Worm (Caenorhabditis elegans): ENCODE data around the gene F38A5.2.
"Not testable (repeated sequence)": the region's sequence is repeated elsewhere in the genome, so short reads cannot be mapped to it uniquely, and the experiment has no call there.

The F38A5.2 gene

ce11 chrIV:6597298-6597697 lies 12.1 kb upstream of the F38A5.2 start, which contains the start of gene F38A5.6:
F38A5.6 (minus strand) TSS chrIV:6597398.
- TF ChIP-seq ceh-14 (tag; optimal IDR thresholded peaks at IDR 0.05) (no peak), ceh-45 (GFP tag; IDR thresholded peaks at IDR 0.05) (no peak), ceh-19 (GFP tag; optimal IDR thresholded peaks at IDR 0.05) (no peak), unc-55 (GFP tag; optimal IDR thresholded peaks at IDR 0.05) (no peak), syd-9 (tag; optimal IDR thresholded peaks at IDR 0.05) (no peak)

- TF ChIP-seq T23F11.4 (GFP tag; optimal IDR thresholded peaks at IDR 0.05), result no peak
- TF ChIP-seq fkh-6 (tag; optimal IDR thresholded peaks at IDR 0.05), result no peak
- TF ChIP-seq F13H6.1 (tag; optimal IDR thresholded peaks at IDR 0.05), result no peak
- no peak for TF ChIP-seq ceh-9 (tag; optimal IDR thresholded peaks at IDR 0.05)
These were observed 10.7 kb upstream of the F38A5.2 start, which contains the start of gene F38A5.22 for ce11 chrIV:6595912-6596311. F38A5.22 (minus strand) TSS chrIV:6595940.

ce11 chrIV:6594871-6595270 lies 9.7 kb upstream of the F38A5.2 start, which contains the start of gene nspb-3:
nspb-3 (minus strand) TSS chrIV:6594971.
- not testable (repeated sequence) for TF ChIP-seq ztf-16 (tag; optimal IDR thresholded peaks at IDR 0.05); unc-86 (tag; optimal IDR thresholded peaks at IDR 0.05); ama-1 (optimal IDR thresholded peaks at IDR 0.05)

- not testable (repeated sequence) for TF ChIP-seq unc-86, zip-5, tbx-2 (tag; optimal IDR thresholded peaks at IDR 0.05)
These were observed 6.0 kb upstream of the F38A5.2 start, which contains the start of the genes nspb-1 and nspb-2 for ce11 chrIV:6591010-6591746. nspb-1 (minus strand) TSS chrIV:6591110. nspb-2 (plus strand) TSS chrIV:6591696.

ce11 chrIV:6590029-6590428 lies 4.8 kb upstream of the F38A5.2 start, which contains the start of the genes lec-11 and irld-7:
lec-11 (minus strand) TSS chrIV:6590154.
irld-7 (plus strand) TSS chrIV:6590360.
- TF ChIP-seq hlh-15 (tag; optimal IDR thresholded peaks at IDR 0.05) (no peak), sox-2 (GFP tag; IDR thresholded peaks at IDR 0.05) (no peak), hlh-6 (tag; optimal IDR thresholded peaks at IDR 0.05) (no peak), rnt-1 (tag; optimal IDR thresholded peaks at IDR 0.05) (no peak), che-1 (tag; optimal IDR thresholded peaks at IDR 0.05) (no peak), hlh-8 (tag; optimal IDR thresholded peaks at IDR 0.05) (no peak)

- no peak for TF ChIP-seq ceh-9 (tag; optimal IDR thresholded peaks at IDR 0.05)
- no peak for TF ChIP-seq npax-4 (tag; optimal IDR thresholded peaks at IDR 0.05)
- TF ChIP-seq odd-2 (tag; optimal IDR thresholded peaks at IDR 0.05), result no peak
- no peak for TF ChIP-seq ama-1 (optimal IDR thresholded peaks at IDR 0.05)
- no peak for TF ChIP-seq sox-4 (tag; optimal IDR thresholded peaks at IDR 0.05)
- TF ChIP-seq T23F11.4 (GFP tag; optimal IDR thresholded peaks at IDR 0.05), result no peak
- TF ChIP-seq ceh-30 (tag; optimal IDR thresholded peaks at IDR 0.05), result no peak
These were observed 2.9 kb upstream of the F38A5.2 start for ce11 chrIV:6588080-6588613.

ce11 chrIV:6582604-6583003 lies 2.6 kb downstream of the F38A5.2 start, which contains the start of gene odr-8:
odr-8 (minus strand) TSS chrIV:6582704.
- TF ChIP-seq sox-2 (GFP tag; IDR thresholded peaks at IDR 0.05) (no peak), hlh-30 (tag; optimal IDR thresholded peaks at IDR 0.05; ENCODE audit: insufficient read depth) (no peak), sox-4 (tag; optimal IDR thresholded peaks at IDR 0.05) (no peak), T23F11.4 (GFP tag; optimal IDR thresholded peaks at IDR 0.05) (no peak), Y22D7AL.16 (tag; optimal IDR thresholded peaks at IDR 0.05) (no peak), pat-9 (tag; optimal IDR thresholded peaks at IDR 0.05) (no peak)

Measured in whole organism, late embryonic.